Worm (Caenorhabditis elegans) whole organism, midembryonic: Measurements from ENCODE around the gene T05C12.11.

Experiments used
- T22C8.4 ChIP-seq: fragments of 200-800 bp; sonication (Bioruptor generic); IDR thresholded peaks from 2 replicates; pipeline ENCODE4 v1.3.6; 2022; ENCODE audit warnings: missing genetic modification characterization, missing compliant biosample characterization
- flt-1 ChIP-seq: fragments of 200-800 bp; sonication (Bioruptor generic); IDR thresholded peaks from 2 replicates; pipeline ENCODE4 v1.3.6; 2022; ENCODE audit warnings: missing genetic modification characterization, missing compliant biosample characterization
- klf-2 ChIP-seq: fragments of 200-800 bp; sonication (Bioruptor generic); conservative IDR thresholded peaks from 2 replicates; pipeline ENCODE4 v1.3.6; 2022; ENCODE audit warnings: missing genetic modification reagents, missing genetic modification characterization, missing compliant biosample characterization
- ref-1 ChIP-seq: fragments of 200-800 bp; sonication (Bioruptor generic); conservative IDR thresholded peaks from 2 replicates; pipeline ENCODE4 v1.3.6; 2022; ENCODE audit warnings: missing genetic modification reagents, missing genetic modification characterization, missing compliant biosample characterization
- ztf-23 ChIP-seq: fragments of 200-800 bp; sonication (Bioruptor generic); IDR thresholded peaks from 2 replicates; pipeline ENCODE4 v1.3.6; 2022; ENCODE audit warnings: missing genetic modification reagents, missing genetic modification characterization, missing compliant biosample characterization
- ztf-29 ChIP-seq: fragments of 200-800 bp; sonication (Bioruptor generic); IDR thresholded peaks from 2 replicates; pipeline ENCODE4 v1.3.6; 2022; ENCODE audit warnings: missing genetic modification reagents, missing genetic modification characterization, missing compliant biosample characterization

DNA sequence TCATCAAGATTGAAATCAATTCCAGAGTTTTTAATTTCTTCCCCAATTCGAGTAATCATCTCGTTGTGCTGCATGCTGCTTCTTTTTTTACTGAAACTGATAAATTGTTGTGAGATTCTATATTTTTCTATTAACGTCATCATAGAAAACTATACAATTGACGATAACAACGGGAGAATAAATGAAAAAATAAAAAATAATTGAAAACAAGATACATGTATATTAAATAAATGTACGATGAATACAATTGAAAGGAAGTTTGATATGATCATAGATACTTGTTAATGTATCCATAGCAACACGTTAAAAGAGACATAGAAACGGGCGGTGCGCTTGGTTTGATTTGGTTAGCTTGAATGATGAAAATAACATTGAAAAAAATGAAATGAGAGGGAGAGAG lies 20.2 kb upstream of the T05C12.11 start, which contains the start of gene T05C12.8:
- TF ChIP-seq ztf-23 (no peak), T22C8.4 (no peak), flt-1 (GFP tag; lab: Robert Waterston, UW) (no peak), ztf-29 (GFP tag; lab: Robert Waterston, UW) (no peak), ref-1 (no peak), klf-2 (GFP tag; lab: Robert Waterston, UW) (no peak)
